Fruit fly (Drosophila melanogaster) Kc167 (cell line): ENCODE measurements around the gene CG15450.

Experiments
- Myc ChIP-seq: fragments of >200 bp; optimal IDR thresholded peaks from 2 replicates; lab custom pipeline; 2017; ENCODE audit warnings: missing external identifiers
- h ChIP-seq: fragments of >200 bp; optimal IDR thresholded peaks from 3 replicates; lab custom pipeline; 2018; ENCODE audit warnings: missing external identifiers
- psq ChIP-seq: fragments of >200 bp; optimal IDR thresholded peaks from 2 replicates; lab custom pipeline; 2017; ENCODE audit warnings: missing external identifiers
- ttk ChIP-seq: sonication (Bioruptor generic); optimal IDR thresholded peaks from 2 replicates; lab custom pipeline; 2017; ENCODE audit warnings: missing external identifiers

DNA sequence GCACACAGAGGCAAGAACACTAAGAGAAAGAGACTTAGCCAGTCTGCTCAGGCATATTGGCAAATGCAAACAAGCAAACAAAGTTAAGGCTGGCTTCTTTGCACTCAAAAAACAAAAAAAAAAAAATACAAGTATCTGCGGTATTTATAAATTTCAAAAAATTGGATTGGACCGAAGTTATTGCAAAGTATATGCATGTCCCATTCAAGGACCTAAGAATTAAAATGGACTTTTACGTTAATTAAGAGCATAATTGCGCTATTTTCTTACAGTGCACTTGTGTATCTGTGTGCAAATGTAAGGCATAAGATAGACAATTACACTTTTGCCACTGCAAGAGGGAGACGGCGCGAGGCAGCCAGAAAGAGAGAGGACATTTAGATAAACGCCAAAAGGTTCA is 41.8 kb downstream of the CG15450 start:
- TF ChIP-seq psq (no peak), Myc (lab: Kevin White, UChicago) (no peak), ttk (lab: Kevin White, UChicago) (no peak), h (lab: Kevin White, UChicago) (no peak)
